Worm (Caenorhabditis elegans) whole organism, young adult: ENCODE data around the gene F20D1.22.

Experiments
- F10E7.11 ChIP-seq: sonication (generic microtip); optimal IDR thresholded peaks from 2 replicates; lab custom pipeline; 2017; ENCODE audit warnings: mild to moderate bottlenecking, missing genetic modification characterization, moderate library complexity, missing compliant biosample characterization
- F49E8.2 ChIP-seq: sonication (generic microtip); optimal IDR thresholded peaks from 3 replicates; lab custom pipeline; 2017; ENCODE audit warnings: missing genetic modification characterization, mild to moderate bottlenecking, missing compliant biosample characterization, antibody characterized with exemption, moderate library complexity; ENCODE audit not compliant: insufficient read depth
- ama-1 ChIP-seq, 3 experiments: fragments of 150-350 bp in 1 of 3; sonication (generic microtip) in 2 of 3; optimal IDR thresholded peaks; 2 replicates each; lab custom pipeline; 2014 to 2018; ENCODE audit warnings: missing biosample characterization in 2 of 3, missing genetic modification characterization in 2 of 3, missing genetic modification reagents in 2 of 3
- athp-1 ChIP-seq: sonication (generic microtip); optimal IDR thresholded peaks from 2 replicates; lab custom pipeline; 2017; ENCODE audit warnings: mild to moderate bottlenecking, missing genetic modification characterization, missing compliant biosample characterization
- bed-2 ChIP-seq: fragments of 200-800 bp; sonication (Bioruptor generic); IDR thresholded peaks from 2 replicates; pipeline ENCODE4 v1.3.6; 2022; ENCODE audit warnings: missing genetic modification reagents, missing genetic modification characterization, missing compliant biosample characterization
- dpff-1 ChIP-seq: sonication (generic microtip); optimal IDR thresholded peaks from 2 replicates; lab custom pipeline; 2017; ENCODE audit warnings: mild to moderate bottlenecking, missing genetic modification characterization, missing compliant biosample characterization
- snpc-4 ChIP-seq, 5 experiments: fragments of 150-350 bp in 1 of 5; sonication (generic microtip) in 4 of 5; optimal IDR thresholded peaks; 2 replicates each; lab custom pipeline; 2014 to 2018; ENCODE audit warnings: missing genetic modification characterization in 5 of 5, missing biosample characterization in 3 of 5, antibody characterized with exemption in 2 of 5, mild to moderate bottlenecking in 2 of 5, missing compliant biosample characterization in 2 of 5, missing genotype in 2 of 5, moderate library complexity in 2 of 5, missing genetic modification reagents in 1 of 5
- tbp1 ChIP-seq: fragments of 200-800 bp; sonication (Bioruptor generic); optimal IDR thresholded peaks from 2 replicates; lab custom pipeline; 2018; ENCODE audit warnings: mild to moderate bottlenecking, missing genetic modification characterization, missing compliant biosample characterization
- ztf-26 ChIP-seq: sonication (generic microtip); optimal IDR thresholded peaks from 2 replicates; lab custom pipeline; 2017; ENCODE audit warnings: missing genetic modification characterization, missing compliant biosample characterization

DNA sequence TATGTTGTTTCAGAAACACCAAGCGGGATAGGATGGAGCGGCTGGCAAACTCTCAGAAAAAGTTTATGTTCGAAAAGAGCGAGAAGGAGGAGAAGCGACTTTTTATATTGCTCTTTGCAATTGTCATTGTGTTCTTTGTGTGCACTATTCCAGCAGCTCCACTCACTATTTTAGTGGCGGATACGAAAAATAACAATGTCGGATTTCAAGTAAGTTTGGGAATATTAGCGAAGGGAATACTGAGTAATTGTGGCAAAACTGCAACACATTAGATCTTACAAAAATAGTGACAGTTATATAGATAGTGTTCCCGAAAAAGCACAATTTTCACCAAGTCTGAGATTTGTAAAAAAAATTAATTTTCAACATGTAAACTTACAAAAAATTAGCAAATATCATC lies 43.9 kb upstream of the F20D1.22 start:
- TF ChIP-seq snpc-4 (GFP tag; optimal IDR thresholded peaks at IDR 0.05; lab: Kevin White, UChicago) (no peak), snpc-4 (tag; optimal IDR thresholded peaks at IDR 0.05; lab: Kevin White, UChicago) (no peak), ztf-26 (tag; lab: Kevin White, UChicago) (no peak), dpff-1 (tag; lab: Kevin White, UChicago) (no peak), ama-1 (optimal IDR thresholded peaks at IDR 0.05; lab: Kevin White, UChicago) (no peak), ama-1 (GFP tag; optimal IDR thresholded peaks at IDR 0.05; lab: Kevin White, UChicago) (no peak), F49E8.2 (tag; lab: Kevin White, UChicago) (no peak), F10E7.11 (tag; lab: Kevin White, UChicago) (no peak), athp-1 (tag; lab: Kevin White, UChicago) (no peak), bed-2 (GFP tag; lab: Robert Waterston, UW) (no peak), tbp1 (GFP tag; lab: Kevin White, UChicago) (no peak)
